Worm (Caenorhabditis elegans) whole organism, L4/young adult: ENCODE results near the gene Y54G2A.72.
A peak's percentile ranks its signal among the peaks of the same experiment; 100 is the strongest.
"Not testable (repeated sequence)": the region's sequence is repeated elsewhere in the genome, so short reads cannot be mapped to it uniquely, and the experiment has no call there.

Source experiments
- W03F9.2 ChIP-seq: fragments of 150-350 bp; optimal IDR thresholded peaks from 2 replicates; lab custom pipeline; 2014; ENCODE audit warnings: missing biosample characterization, missing genetic modification characterization
- dao-5 ChIP-seq: sonication (generic microtip); optimal IDR thresholded peaks from 2 replicates; lab custom pipeline; 2016; ENCODE audit warnings: missing genotype, missing genetic modification characterization, moderate library complexity, missing compliant biosample characterization
- him-1 ChIP-seq: sonication (generic microtip); optimal IDR thresholded peaks from 2 replicates; lab custom pipeline; 2016; ENCODE audit warnings: missing genotype, missing genetic modification reagents, missing genetic modification characterization, missing compliant biosample characterization

Y54G2A.72 gene

DNA sequence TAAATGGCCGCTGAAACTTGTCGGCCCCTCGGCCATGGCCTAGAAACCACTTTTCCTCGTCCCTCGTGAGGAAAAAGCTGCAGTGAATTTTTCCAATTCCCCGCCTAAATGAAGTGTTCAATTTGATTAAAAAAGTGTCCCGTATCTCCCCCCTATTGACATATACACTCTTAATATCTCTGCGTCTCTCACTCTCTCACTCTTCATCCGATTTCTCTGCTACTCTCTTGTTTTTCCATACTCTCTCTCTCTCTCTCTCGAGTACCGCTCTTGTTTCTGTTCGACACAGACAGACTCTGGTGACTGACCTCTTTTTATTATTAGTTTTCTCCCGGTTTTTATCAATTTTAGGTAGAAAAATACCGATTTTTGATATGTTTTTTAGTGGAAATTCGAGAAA, 7.1 kb downstream of the Y54G2A.72 start:
- no peak for TF ChIP-seq him-1
- no peak for TF ChIP-seq W03F9.2 (tag; lab: Kevin White, UChicago)
- TF ChIP-seq dao-5 (tag; lab: Kevin White, UChicago), result no peak

DNA sequence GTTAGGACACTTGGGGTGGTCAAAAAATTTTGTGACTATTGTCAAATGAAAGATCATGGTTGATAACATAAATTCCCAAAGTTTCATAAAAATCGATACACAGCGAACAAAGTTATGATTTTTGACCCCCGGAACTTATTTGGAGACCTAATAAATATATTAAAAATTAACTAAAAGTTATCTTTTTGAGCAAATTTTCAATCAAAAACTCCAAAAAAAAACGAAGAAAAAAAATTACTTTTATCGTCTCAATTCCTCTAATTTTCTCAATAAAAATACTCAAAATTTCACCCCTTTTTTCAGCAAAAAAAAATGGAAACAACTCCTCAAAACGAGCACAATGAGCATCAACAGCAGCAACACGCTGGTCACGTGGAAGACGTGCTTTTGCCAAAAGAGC, 10.4 kb downstream of the Y54G2A.72 start, which contains the start of gene atln-1:
atln-1 (plus strand) TSS at position 301 of the 400 bp plus-strand sequence.
- TF ChIP-seq W03F9.2 (tag; lab: Kevin White, UChicago); him-1; dao-5 (tag; lab: Kevin White, UChicago): not testable (repeated sequence)

- TF ChIP-seq dao-5 (tag; lab: Kevin White, UChicago), result no peak
- no peak for TF ChIP-seq W03F9.2 (tag; lab: Kevin White, UChicago)
- no peak for TF ChIP-seq him-1
Observed at ce11 chrIV:2793956-2794355, 16.0 kb downstream of the Y54G2A.72 start.

DNA sequence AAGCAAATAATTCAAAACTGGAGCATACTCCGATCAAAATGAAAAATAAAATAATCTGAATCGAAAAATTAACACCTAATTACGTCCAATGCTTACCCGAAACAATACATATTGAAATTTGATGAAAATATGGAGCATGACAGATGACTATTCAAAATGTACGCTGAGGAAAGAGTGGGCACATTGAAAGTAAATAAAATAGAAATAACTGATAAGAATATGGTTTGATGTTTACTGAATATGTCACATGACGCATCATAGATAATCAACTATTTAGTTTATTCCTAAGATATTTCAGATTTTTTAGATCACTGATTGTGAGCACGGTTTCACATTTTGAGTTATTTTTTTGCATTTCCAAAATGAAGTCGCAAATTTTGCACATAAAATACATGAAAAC, 20.4 kb downstream of the Y54G2A.72 start, which contains the start of gene Y54G2A.52:
Y54G2A.52 (minus strand) TSS at position 348 of the 400 bp plus-strand sequence.
- TF ChIP-seq dao-5 (tag; lab: Kevin White, UChicago), result no peak
- TF ChIP-seq W03F9.2 (tag; lab: Kevin White, UChicago), result no peak
- no peak for TF ChIP-seq him-1

DNA sequence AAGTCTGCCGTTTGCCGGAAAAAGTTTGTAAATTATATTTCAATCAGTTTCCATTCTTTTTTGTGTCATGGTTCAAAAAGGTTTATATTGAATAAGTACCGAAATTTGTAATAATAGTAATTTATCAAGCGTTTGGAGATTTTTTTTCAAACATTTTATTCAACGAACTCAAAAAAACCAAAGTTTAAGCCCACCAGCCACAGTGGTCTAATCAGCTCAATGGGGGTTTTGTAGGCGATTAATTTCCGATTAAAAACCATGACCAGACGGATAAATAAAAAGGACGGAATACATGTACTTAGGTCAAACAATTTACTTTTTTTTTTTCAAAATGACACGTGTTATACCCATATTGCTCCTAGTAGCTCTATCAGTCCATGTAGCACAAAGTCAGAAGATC, 21.4 kb downstream of the Y54G2A.72 start, which contains the start of gene Y54G2A.10:
Y54G2A.10 (plus strand) TSS at position 301 of the 400 bp plus-strand sequence.
- TF ChIP-seq him-1, result no peak
- no peak for TF ChIP-seq dao-5 (tag; lab: Kevin White, UChicago)
- TF ChIP-seq W03F9.2 (tag; lab: Kevin White, UChicago), result no peak

ce11 chrIV:2799890-2800289, 21.9 kb downstream of the Y54G2A.72 start:
- TF ChIP-seq dao-5 (tag; lab: Kevin White, UChicago) (no peak), W03F9.2 (tag; lab: Kevin White, UChicago) (no peak), him-1 (no peak)

DNA sequence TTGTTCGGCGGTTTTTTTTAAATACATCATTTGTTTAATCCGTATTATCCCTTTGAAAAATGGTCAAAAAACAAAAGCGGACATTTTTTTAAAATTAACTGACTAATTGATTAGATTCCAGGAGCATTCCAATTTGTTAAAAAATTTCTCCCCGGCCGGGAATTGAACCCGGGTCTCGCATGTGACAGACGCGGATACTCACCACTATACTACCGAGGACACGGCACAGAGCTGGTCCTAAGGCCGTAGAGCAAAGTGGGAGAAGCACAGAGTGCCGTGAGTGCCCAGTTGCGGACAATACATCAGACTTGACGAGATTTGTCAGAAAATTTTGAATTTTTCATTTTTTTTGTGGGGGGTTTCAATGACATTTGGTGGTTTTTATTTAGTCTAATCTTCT, 23.1 kb downstream of the Y54G2A.72 start:
- no peak for TF ChIP-seq him-1
- peak; percentile 30 for TF ChIP-seq W03F9.2 (tag; lab: Kevin White, UChicago)

- not testable (repeated sequence) for TF ChIP-seq him-1; W03F9.2 (tag; lab: Kevin White, UChicago); dao-5 (tag; lab: Kevin White, UChicago)
Observed at ce11 chrIV:2801558-2801957, 23.6 kb downstream of the Y54G2A.72 start, which contains the start of gene Y54G2A.44. Y54G2A.44 (plus strand) TSS chrIV:2801858.

- TF ChIP-seq him-1 (no peak), dao-5 (tag; lab: Kevin White, UChicago) (no peak)
Observed at ce11 chrIV:2802193-2802592, 24.3 kb downstream of the Y54G2A.72 start.

ce11 chrIV:2803652-2804051, 25.7 kb downstream of the Y54G2A.72 start, which contains the start of gene Y54G2A.32:
Y54G2A.32 (plus strand) TSS chrIV:2803952.
- no peak for TF ChIP-seq W03F9.2 (tag; lab: Kevin White, UChicago)
- TF ChIP-seq dao-5 (tag; lab: Kevin White, UChicago), result no peak
- no peak for TF ChIP-seq him-1

DNA sequence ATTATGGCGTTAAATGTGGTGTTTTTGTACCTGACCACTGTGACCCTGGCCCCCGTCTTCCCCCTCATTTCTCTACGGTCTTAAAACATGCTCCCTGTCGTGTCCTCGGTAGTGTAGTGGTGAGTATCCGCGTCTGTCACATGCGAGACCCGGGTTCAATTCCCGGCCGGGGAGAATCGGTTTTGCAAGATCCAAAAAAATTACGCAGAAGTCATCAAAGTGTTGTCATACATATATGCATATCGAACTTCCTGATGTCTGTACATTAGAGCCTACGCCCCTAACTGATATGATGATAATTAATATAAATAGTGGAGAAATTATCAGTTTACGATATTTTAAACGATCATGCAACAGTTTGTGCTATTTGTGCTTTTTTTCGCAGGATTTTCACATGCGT, 27.6 kb downstream of the Y54G2A.72 start, which contains the start of gene Y54G2A.45:
Y54G2A.45 (plus strand) TSS at position 333 of the 400 bp plus-strand sequence.
- TF ChIP-seq W03F9.2 (tag; lab: Kevin White, UChicago) (peak; percentile 71), dao-5 (tag; lab: Kevin White, UChicago) (peak; percentile 65), him-1 (peak; percentile 1)

- no peak for TF ChIP-seq him-1
Observed at ce11 chrIV:2808154-2808553, 30.2 kb downstream of the Y54G2A.72 start.

ce11 chrIV:2809208-2809607, 31.3 kb downstream of the Y54G2A.72 start, which contains the start of gene Y54G2A.76:
Y54G2A.76 (plus strand) TSS chrIV:2809410.
- no peak for TF ChIP-seq dao-5 (tag; lab: Kevin White, UChicago)
- TF ChIP-seq W03F9.2 (tag; lab: Kevin White, UChicago), result no peak
- no peak for TF ChIP-seq him-1

- TF ChIP-seq dao-5 (tag; lab: Kevin White, UChicago) (no peak), him-1 (no peak), W03F9.2 (tag; lab: Kevin White, UChicago) (no peak)
Observed at ce11 chrIV:2817038-2817437, 39.1 kb downstream of the Y54G2A.72 start.

DNA sequence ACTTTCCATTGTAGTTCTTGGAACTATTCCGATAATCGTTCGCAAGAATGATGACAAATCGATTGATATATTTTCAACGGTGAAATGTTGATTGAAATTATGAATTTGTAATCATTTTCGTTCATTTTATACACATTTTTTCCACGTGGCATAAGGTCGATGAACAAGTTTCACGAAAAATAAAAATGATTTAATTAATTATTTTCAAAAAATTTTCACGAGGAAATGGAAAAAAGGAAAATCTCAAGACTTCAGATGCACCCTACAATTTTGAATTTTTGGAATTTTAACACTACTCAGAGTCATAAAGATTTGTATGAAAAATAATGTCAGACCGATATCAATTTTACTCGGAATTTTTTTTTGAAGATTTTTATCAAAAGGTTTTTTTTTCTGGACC, 41.7 kb downstream of the Y54G2A.72 start, which contains the start of gene Y54G2A.13:
Y54G2A.13 (minus strand) TSS at position 101 of the 400 bp plus-strand sequence.
- TF ChIP-seq dao-5 (tag; lab: Kevin White, UChicago) (no peak), him-1 (no peak), W03F9.2 (tag; lab: Kevin White, UChicago) (no peak)
